Fruit fly (Drosophila melanogaster) whole organism, embryonic: Measurements from ENCODE around the gene Alp13.

ENCODE experiments used
- CG11398 ChIP-seq: fragments of 200-800 bp; sonication (Bioruptor generic); optimal IDR thresholded peaks from 2 replicates; lab custom pipeline; 2016; ENCODE audit warnings: missing biosample characterization, missing genetic modification characterization
- CG11560 ChIP-seq: fragments of 200-800 bp; sonication (Bioruptor generic); IDR thresholded peaks from 3 replicates; pipeline ENCODE4 v1.3.6; 2022; ENCODE audit warnings: missing biosample characterization, missing genetic modification characterization
- CG12236 ChIP-seq: fragments of 200-800 bp; sonication (Bioruptor generic); optimal IDR thresholded peaks from 2 replicates; lab custom pipeline; 2016; ENCODE audit warnings: missing biosample characterization, missing genetic modification characterization
- CG1233 ChIP-seq: fragments of 200-800 bp; sonication (Bioruptor generic); optimal IDR thresholded peaks from 4 replicates; lab custom pipeline; 2018; ENCODE audit warnings: missing biosample characterization, mild to moderate bottlenecking, missing genetic modification characterization
- CG12391 ChIP-seq: fragments of 200-800 bp; sonication (Bioruptor generic); optimal IDR thresholded peaks from 3 replicates; lab custom pipeline; 2018; ENCODE audit warnings: missing biosample characterization, mild to moderate bottlenecking, missing genetic modification characterization, moderate library complexity
- CG15601 ChIP-seq: fragments of 200-800 bp; sonication (Bioruptor generic); optimal IDR thresholded peaks from 3 replicates; lab custom pipeline; 2019; ENCODE audit warnings: missing biosample characterization, mild to moderate bottlenecking, missing genetic modification characterization, moderate library complexity
- CG16813 ChIP-seq: fragments of 200-800 bp; sonication (Bioruptor generic); IDR thresholded peaks from 3 replicates; pipeline ENCODE4 v1.3.6; 2022; ENCODE audit warnings: missing biosample characterization, missing genetic modification characterization; ENCODE audit not compliant: partially characterized antibody
- CG16863 ChIP-seq: fragments of 200-800 bp; sonication (Bioruptor generic); optimal IDR thresholded peaks from 3 replicates; lab custom pipeline; 2016; ENCODE audit warnings: missing biosample characterization, missing genetic modification characterization
- CG17829 ChIP-seq: fragments of 200-800 bp; optimal IDR thresholded peaks from 2 replicates; lab custom pipeline; 2019; ENCODE audit warnings: missing biosample characterization, mild to moderate bottlenecking, missing genetic modification characterization, moderate library complexity
- CG1832 ChIP-seq: fragments of 200-800 bp; sonication (Bioruptor generic); optimal IDR thresholded peaks from 2 replicates; lab custom pipeline; 2017; ENCODE audit warnings: missing biosample characterization, mild to moderate bottlenecking, missing genetic modification characterization, inconsistent platforms
- CG2120 ChIP-seq: fragments of 200-800 bp; sonication (Bioruptor generic); optimal IDR thresholded peaks from 3 replicates; lab custom pipeline; 2016; ENCODE audit warnings: missing biosample characterization, missing genetic modification characterization
- CG2129 ChIP-seq: fragments of 200-800 bp; sonication (Bioruptor generic); IDR thresholded peaks from 2 replicates; pipeline ENCODE4 v1.3.6; 2022; ENCODE audit warnings: missing biosample characterization, missing genetic modification characterization; ENCODE audit not compliant: partially characterized antibody
- CG2202 ChIP-seq: fragments of 200-800 bp; sonication (Bioruptor generic); optimal IDR thresholded peaks from 2 replicates; lab custom pipeline; 2018; ENCODE audit warnings: missing biosample characterization, mild to moderate bottlenecking, missing genetic modification characterization
- CG3281 ChIP-seq: fragments of 200-800 bp; sonication (Bioruptor generic); optimal IDR thresholded peaks from 3 replicates; lab custom pipeline; 2017; ENCODE audit warnings: missing biosample characterization, mild to moderate bottlenecking, missing genetic modification characterization
- CG3726 ChIP-seq: fragments of 200-800 bp; sonication (Bioruptor generic); IDR thresholded peaks from 3 replicates; pipeline ENCODE4, ENCODE4 v1.3.6; 2022; ENCODE audit warnings: missing biosample characterization, missing genetic modification characterization
- CG3995 ChIP-seq: fragments of 200-800 bp; sonication (Bioruptor generic); optimal IDR thresholded peaks from 3 replicates; lab custom pipeline; 2016; ENCODE audit warnings: missing biosample characterization, missing genetic modification characterization
- CG4328 ChIP-seq: fragments of 200-800 bp; sonication (Bioruptor generic); optimal IDR thresholded peaks from 3 replicates; lab custom pipeline; 2017; ENCODE audit warnings: missing biosample characterization, missing genetic modification reagents, missing genetic modification characterization
- CG43689 ChIP-seq: fragments of 200-800 bp; sonication (Bioruptor generic); IDR thresholded peaks from 2 replicates; pipeline ENCODE4 v1.3.6; 2022; ENCODE audit warnings: missing biosample characterization, missing genetic modification characterization
- CG8388 ChIP-seq: fragments of 200-800 bp; sonication (Bioruptor generic); optimal IDR thresholded peaks from 2 replicates; lab custom pipeline; 2019; ENCODE audit warnings: missing biosample characterization, mild to moderate bottlenecking, missing genetic modification characterization, moderate library complexity
- Deaf1 ChIP-seq: fragments of 200-800 bp; optimal IDR thresholded peaks from 3 replicates; lab custom pipeline; 2019; ENCODE audit warnings: missing biosample characterization, mild to moderate bottlenecking, missing genetic modification characterization, moderate library complexity
- Drgx ChIP-seq: fragments of 200-800 bp; sonication (Bioruptor generic); IDR thresholded peaks from 2 replicates; pipeline ENCODE4 v1.3.6; 2022; ENCODE audit warnings: missing biosample characterization, missing genetic modification characterization
- Fer1 ChIP-seq: fragments of 200-800 bp; sonication (Bioruptor generic); optimal IDR thresholded peaks from 2 replicates; lab custom pipeline; 2017; ENCODE audit warnings: missing biosample characterization, mild to moderate bottlenecking, missing genetic modification characterization
- HmgD ChIP-seq: fragments of 200-800 bp; sonication (Bioruptor generic); optimal IDR thresholded peaks from 3 replicates; lab custom pipeline; 2016; ENCODE audit warnings: missing biosample characterization, missing genetic modification characterization
- Hmr ChIP-seq: fragments of 200-800 bp; sonication (Bioruptor generic); optimal IDR thresholded peaks from 3 replicates; lab custom pipeline; 2017; ENCODE audit warnings: mild to moderate bottlenecking, missing biosample characterization, missing genetic modification reagents, missing genetic modification characterization
- Lhr ChIP-seq: fragments of 200-800 bp; sonication (Bioruptor generic); optimal IDR thresholded peaks from 3 replicates; lab custom pipeline; 2017; ENCODE audit warnings: mild to moderate bottlenecking, missing biosample characterization, missing genetic modification reagents, missing genetic modification characterization
- Lim3 ChIP-seq: fragments of 200-800 bp; sonication (Bioruptor generic); IDR thresholded peaks from 2 replicates; pipeline ENCODE4 v1.3.6; 2022; ENCODE audit warnings: missing biosample characterization, missing genetic modification characterization
- NC2β ChIP-seq: fragments of 200-800 bp; sonication (Bioruptor generic); optimal IDR thresholded peaks from 2 replicates; lab custom pipeline; 2016; ENCODE audit warnings: missing biosample characterization, missing genetic modification characterization
- Optix ChIP-seq: fragments of 200-800 bp; sonication (Bioruptor generic); IDR thresholded peaks from 3 replicates; pipeline ENCODE4 v1.3.6; 2022; ENCODE audit warnings: missing biosample characterization, missing genetic modification characterization
- Taf1 ChIP-seq: fragments of 200-800 bp; sonication (Bioruptor generic); IDR thresholded peaks from 2 replicates; pipeline ENCODE4 v1.3.6; 2022; ENCODE audit warnings: missing biosample characterization, missing genetic modification characterization
- YL-1 ChIP-seq: fragments of 200-800 bp; sonication (Bioruptor generic); optimal IDR thresholded peaks from 3 replicates; lab custom pipeline; 2017; ENCODE audit warnings: missing biosample characterization, mild to moderate bottlenecking, missing genetic modification characterization
- ap ChIP-seq: fragments of 200-800 bp; sonication (Bioruptor generic); IDR thresholded peaks from 2 replicates; pipeline ENCODE4 v1.3.6; 2022; ENCODE audit warnings: missing biosample characterization, missing genetic modification characterization
- ato ChIP-seq: fragments of 200-800 bp; sonication (Bioruptor generic); IDR thresholded peaks from 2 replicates; pipeline ENCODE4 v1.3.6; 2022; ENCODE audit warnings: missing biosample characterization, missing genetic modification characterization; ENCODE audit not compliant: partially characterized antibody
- bsh ChIP-seq, 2 experiments: fragments of 200-800 bp; sonication (Bioruptor generic); optimal IDR thresholded peaks; 2 replicates each; lab custom pipeline; 2017 to 2018; ENCODE audit warnings: mild to moderate bottlenecking in 2 of 2, missing biosample characterization in 2 of 2, missing genetic modification characterization in 2 of 2, moderate library complexity in 1 of 2
- ci ChIP-seq: fragments of 200-800 bp; sonication (Bioruptor generic); IDR thresholded peaks from 3 replicates; pipeline ENCODE4 v1.3.6; 2022; ENCODE audit warnings: missing biosample characterization, missing genetic modification characterization
- crc ChIP-seq: fragments of 200-800 bp; sonication (Bioruptor generic); optimal IDR thresholded peaks from 2 replicates; lab custom pipeline; 2016; ENCODE audit warnings: missing biosample characterization, missing genetic modification characterization
- emc ChIP-seq: fragments of 200-800 bp; sonication (Bioruptor generic); optimal IDR thresholded peaks from 2 replicates; lab custom pipeline; 2016; ENCODE audit warnings: missing biosample characterization, missing genetic modification characterization
- ken ChIP-seq: fragments of 200-800 bp; sonication (Bioruptor generic); IDR thresholded peaks from 3 replicates; pipeline ENCODE4 v1.3.6; 2022; ENCODE audit warnings: missing biosample characterization, missing genetic modification characterization
- lab ChIP-seq: fragments of 200-800 bp; sonication (Bioruptor generic); optimal IDR thresholded peaks from 3 replicates; lab custom pipeline; 2017; ENCODE audit warnings: missing biosample characterization, missing genetic modification characterization, mild to moderate bottlenecking, moderate library complexity, missing genetic modification reagents
- nmo ChIP-seq: fragments of 200-800 bp; sonication (Bioruptor generic); optimal IDR thresholded peaks from 2 replicates; lab custom pipeline; 2018; ENCODE audit warnings: missing biosample characterization, mild to moderate bottlenecking, missing genetic modification characterization, moderate library complexity
- odd ChIP-seq: fragments of 200-800 bp; sonication (Bioruptor generic); optimal IDR thresholded peaks from 2 replicates; lab custom pipeline; 2017; ENCODE audit warnings: missing biosample characterization, mild to moderate bottlenecking, missing genetic modification characterization
- otp ChIP-seq: fragments of 200-800 bp; sonication (Bioruptor generic); IDR thresholded peaks from 3 replicates; pipeline ENCODE4, ENCODE4 v1.3.6; 2022; ENCODE audit warnings: missing biosample characterization, missing genetic modification characterization
- peb ChIP-seq: fragments of 200-800 bp; sonication (Bioruptor generic); IDR thresholded peaks from 2 replicates; pipeline ENCODE4 v1.3.6; 2022; ENCODE audit warnings: missing biosample characterization, missing genetic modification characterization
- pros ChIP-seq: fragments of 200-800 bp; sonication (Bioruptor generic); optimal IDR thresholded peaks from 3 replicates; lab custom pipeline; 2019; ENCODE audit warnings: missing biosample characterization, mild to moderate bottlenecking, missing genetic modification characterization, moderate library complexity
- psq ChIP-seq: fragments of 200-800 bp; sonication (Bioruptor generic); optimal IDR thresholded peaks from 2 replicates; lab custom pipeline; 2017; ENCODE audit warnings: missing biosample characterization, missing genetic modification characterization
- schlank ChIP-seq: fragments of 200-800 bp; sonication (Bioruptor generic); optimal IDR thresholded peaks from 2 replicates; lab custom pipeline; 2018; ENCODE audit warnings: missing biosample characterization, mild to moderate bottlenecking, missing genetic modification characterization
- sens ChIP-seq: fragments of 200-800 bp; sonication (Bioruptor generic); peaks from one replicate; lab custom pipeline; 2016; ENCODE audit warnings: missing biosample characterization, missing genetic modification characterization
- shn ChIP-seq: fragments of 200-800 bp; sonication (Bioruptor generic); optimal IDR thresholded peaks from 3 replicates; lab custom pipeline; 2016; ENCODE audit warnings: missing biosample characterization, missing genetic modification characterization
- sima ChIP-seq: fragments of 200-800 bp; sonication (Bioruptor generic); optimal IDR thresholded peaks from 2 replicates; lab custom pipeline; 2016; ENCODE audit warnings: missing biosample characterization, missing genetic modification characterization
- slp2 ChIP-seq: fragments of 200-800 bp; sonication (Bioruptor generic); optimal IDR thresholded peaks from 2 replicates; lab custom pipeline; 2016; ENCODE audit warnings: missing biosample characterization, missing genetic modification characterization
- unc-4 ChIP-seq: fragments of 200-800 bp; sonication (Bioruptor generic); IDR thresholded peaks from 2 replicates; pipeline ENCODE4 v1.3.6; 2022; ENCODE audit warnings: missing biosample characterization, missing genetic modification characterization; ENCODE audit not compliant: partially characterized antibody
- wdn ChIP-seq: fragments of 200-800 bp; sonication (Bioruptor generic); IDR thresholded peaks from 2 replicates; pipeline ENCODE4 v1.3.6; 2022; ENCODE audit warnings: missing biosample characterization, missing genetic modification characterization
- zen ChIP-seq: fragments of 200-800 bp; sonication (Bioruptor generic); optimal IDR thresholded peaks from 3 replicates; lab custom pipeline; 2018; ENCODE audit warnings: missing biosample characterization, mild to moderate bottlenecking, missing genetic modification characterization, moderate library complexity

Gene Alp13

dm6 chr3R:10111815-10112185, 36.6 kb upstream of the Alp13 start (continued):
- TF ChIP-seq ap (GFP tag; lab: Robert Waterston, UW) (no peak), NC2β (no peak), CG17829 (peak; percentile 32), shn (GFP tag; lab: Kevin White, UChicago) (no peak), Taf1 (no peak), CG11560 (no peak), CG1832 (GFP tag; lab: Kevin White, UChicago) (no peak), psq (GFP tag; lab: Kevin White, UChicago) (no peak), CG2129 (GFP tag; lab: Robert Waterston, UW) (no peak), CG12236 (no peak), wdn (no peak), ken (no peak), peb (GFP tag; lab: Robert Waterston, UW) (no peak), CG2202 (tag; lab: Kevin White, UChicago) (no peak), pros (GFP tag; lab: Kevin White, UChicago) (no peak), CG16863 (no peak), ci (GFP tag; lab: Robert Waterston, UW) (no peak), lab (GFP tag; lab: Kevin White, UChicago) (no peak), Optix (GFP tag; lab: Robert Waterston, UW) (no peak), CG2120 (GFP tag; lab: Kevin White, UChicago) (no peak), CG8388 (GFP tag; lab: Kevin White, UChicago) (peak; percentile 13), CG12391 (tag; lab: Kevin White, UChicago) (peak; percentile 4), unc-4 (GFP tag; lab: Robert Waterston, UW) (no peak), ato (no peak), CG3281 (GFP tag; lab: Kevin White, UChicago) (peak; percentile 4), nmo (peak; percentile 7), CG16813 (GFP tag; lab: Robert Waterston, UW) (no peak), bsh (GFP tag; optimal IDR thresholded peaks at IDR 0.05; lab: Kevin White, UChicago) (peak in 1 of 2 experiments; percentile 37), CG11398 (GFP tag; lab: Kevin White, UChicago) (no peak), CG4328 (GFP tag; lab: Kevin White, UChicago) (no peak), odd (GFP tag; lab: Kevin White, UChicago) (no peak), Deaf1 (tag; lab: Kevin White, UChicago) (no peak), crc (no peak), slp2 (GFP tag; lab: Kevin White, UChicago) (no peak), CG3995 (GFP tag; lab: Kevin White, UChicago) (no peak), Drgx (GFP tag; lab: Robert Waterston, UW) (peak; percentile 43), Lim3 (GFP tag; lab: Robert Waterston, UW) (no peak), CG1233 (GFP tag; lab: Kevin White, UChicago) (no peak), Lhr (GFP tag; lab: Kevin White, UChicago) (no peak), sima (GFP tag; lab: Kevin White, UChicago) (no peak), zen (tag; lab: Kevin White, UChicago) (no peak), CG43689 (GFP tag; lab: Robert Waterston, UW) (no peak), sens (no peak), CG15601 (tag; lab: Kevin White, UChicago) (no peak), CG3726 (GFP tag; lab: Robert Waterston, UW) (no peak), schlank (tag; lab: Kevin White, UChicago) (no peak), Hmr (GFP tag; lab: Kevin White, UChicago) (peak; percentile 2), HmgD (GFP tag; lab: Kevin White, UChicago) (no peak), YL-1 (GFP tag; lab: Kevin White, UChicago) (no peak), emc (no peak), otp (no peak), Fer1 (GFP tag; lab: Kevin White, UChicago) (no peak)
